Fruit fly (Drosophila melanogaster) whole organism, prepupa: ENCODE results near the gene CG42671.

Experiments
- CG10631 ChIP-seq: fragments of 200-800 bp; sonication (Bioruptor generic); optimal IDR thresholded peaks from 2 replicates; lab custom pipeline; 2016; ENCODE audit warnings: missing biosample characterization, missing genetic modification characterization
- CG15336 ChIP-seq: fragments of 200-800 bp; sonication (Bioruptor generic); IDR thresholded peaks from 2 replicates; pipeline ENCODE4 v1.3.6; 2022; ENCODE audit warnings: missing biosample characterization, missing genetic modification characterization
- CG16779 ChIP-seq: fragments of 200-800 bp; sonication (Bioruptor generic); optimal IDR thresholded peaks from 3 replicates; lab custom pipeline; 2017; ENCODE audit warnings: missing biosample characterization, mild to moderate bottlenecking, missing genetic modification characterization
- CG32006 ChIP-seq: fragments of 200-800 bp; sonication (Bioruptor generic); optimal IDR thresholded peaks from 3 replicates; lab custom pipeline; 2017; ENCODE audit warnings: missing biosample characterization, mild to moderate bottlenecking, missing genetic modification characterization
- CG34406 ChIP-seq: fragments of 200-800 bp; sonication (Bioruptor generic); optimal IDR thresholded peaks from 3 replicates; lab custom pipeline; 2016; ENCODE audit warnings: missing biosample characterization, missing genetic modification characterization
- CG6163 ChIP-seq: fragments of 200-800 bp; sonication (Bioruptor generic); IDR thresholded peaks from 3 replicates; pipeline ENCODE4 v1.3.6; 2022; ENCODE audit warnings: missing biosample characterization, missing genetic modification characterization
- CG6276 ChIP-seq: fragments of 200-800 bp; sonication (Bioruptor generic); optimal IDR thresholded peaks from 2 replicates; lab custom pipeline; 2017; ENCODE audit warnings: missing biosample characterization, mild to moderate bottlenecking, missing genetic modification characterization
- CG6808 ChIP-seq: fragments of 200-800 bp; sonication (Bioruptor generic); optimal IDR thresholded peaks from 3 replicates; lab custom pipeline; 2017; ENCODE audit warnings: missing biosample characterization, missing genetic modification characterization, mild to moderate bottlenecking, moderate library complexity, missing genetic modification reagents
- CG6854 ChIP-seq: fragments of 200-800 bp; sonication (Bioruptor generic); optimal IDR thresholded peaks from 2 replicates; lab custom pipeline; 2017; ENCODE audit warnings: missing biosample characterization, mild to moderate bottlenecking, missing genetic modification characterization
- CG8119 ChIP-seq: fragments of 200-800 bp; sonication (Bioruptor generic); IDR thresholded peaks from 3 replicates; pipeline ENCODE4 v1.3.6; 2022; ENCODE audit warnings: missing biosample characterization, missing genetic modification characterization
- CG8319 ChIP-seq: fragments of 200-800 bp; sonication (Bioruptor generic); optimal IDR thresholded peaks from 3 replicates; lab custom pipeline; 2016; ENCODE audit warnings: missing biosample characterization, missing genetic modification characterization
- Eip75B ChIP-seq: fragments of 200-800 bp; sonication (Bioruptor generic); optimal IDR thresholded peaks from 3 replicates; lab custom pipeline; 2016; ENCODE audit warnings: missing biosample characterization, missing genetic modification characterization
- Eip78C ChIP-seq: fragments of 200-800 bp; sonication (Bioruptor generic); peaks from one replicate; lab custom pipeline; 2016; ENCODE audit warnings: missing biosample characterization, missing genetic modification characterization
- Eip93F ChIP-seq: fragments of 200-800 bp; sonication (Bioruptor generic); optimal IDR thresholded peaks from 2 replicates; lab custom pipeline; 2016; ENCODE audit warnings: missing biosample characterization, mild to moderate bottlenecking, missing genetic modification characterization
- Ets21C ChIP-seq: fragments of 200-800 bp; sonication (Bioruptor generic); optimal IDR thresholded peaks from 3 replicates; lab custom pipeline; 2016; ENCODE audit warnings: missing biosample characterization, missing genetic modification characterization
- Ets96B ChIP-seq: fragments of 200-800 bp; optimal IDR thresholded peaks from 2 replicates; lab custom pipeline; 2019; ENCODE audit warnings: missing biosample characterization, mild to moderate bottlenecking, missing genetic modification characterization, moderate library complexity
- Hr4 ChIP-seq: fragments of 200-800 bp; sonication (Bioruptor generic); optimal IDR thresholded peaks from 3 replicates; lab custom pipeline; 2016; ENCODE audit warnings: missing biosample characterization, missing genetic modification characterization
- Lpt ChIP-seq: fragments of 200-800 bp; sonication (Bioruptor generic); optimal IDR thresholded peaks from 3 replicates; lab custom pipeline; 2016; ENCODE audit warnings: missing biosample characterization, missing genetic modification characterization
- OdsH ChIP-seq: fragments of 200-800 bp; sonication (Bioruptor generic); optimal IDR thresholded peaks from 3 replicates; lab custom pipeline; 2016; ENCODE audit warnings: missing biosample characterization, missing genetic modification characterization
- achi ChIP-seq: fragments of 200-800 bp; sonication (Bioruptor generic); optimal IDR thresholded peaks from 3 replicates; lab custom pipeline; 2016; ENCODE audit warnings: missing biosample characterization, missing genetic modification characterization
- cyc ChIP-seq: fragments of 200-800 bp; sonication (Bioruptor generic); optimal IDR thresholded peaks from 3 replicates; lab custom pipeline; 2016; ENCODE audit warnings: missing biosample characterization, missing genetic modification characterization
- dsx ChIP-seq: fragments of 200-800 bp; optimal IDR thresholded peaks from 3 replicates; lab custom pipeline; 2019; ENCODE audit warnings: missing biosample characterization, mild to moderate bottlenecking, missing genetic modification characterization, moderate library complexity; ENCODE audit not compliant: poor library complexity, severe bottlenecking
- eg ChIP-seq: fragments of 200-800 bp; sonication (Bioruptor generic); IDR thresholded peaks from 3 replicates; pipeline ENCODE4 v1.3.6; 2022; ENCODE audit warnings: missing biosample characterization, missing genetic modification characterization
- fkh ChIP-seq: fragments of 200-800 bp; sonication (Bioruptor generic); optimal IDR thresholded peaks from 3 replicates; lab custom pipeline; 2017; ENCODE audit warnings: missing biosample characterization, mild to moderate bottlenecking, missing genetic modification characterization, moderate library complexity
- lz ChIP-seq: fragments of 200-800 bp; sonication (Bioruptor generic); optimal IDR thresholded peaks from 3 replicates; lab custom pipeline; 2016; ENCODE audit warnings: missing biosample characterization, missing genetic modification characterization
- net ChIP-seq: fragments of 200-800 bp; sonication (Bioruptor generic); optimal IDR thresholded peaks from 3 replicates; lab custom pipeline; 2016; ENCODE audit warnings: missing biosample characterization, missing genetic modification characterization
- ss ChIP-seq, 2 experiments: fragments of 200-800 bp; sonication (Bioruptor generic); optimal IDR thresholded peaks; 2 replicates in 1 of 2; 3 replicates in 1 of 2; lab custom pipeline; 2017 to 2018; ENCODE audit warnings: mild to moderate bottlenecking in 2 of 2, missing biosample characterization in 2 of 2, missing genetic modification characterization in 2 of 2, moderate library complexity in 1 of 2
- svp ChIP-seq: fragments of 200-800 bp; sonication (Bioruptor generic); peaks from one replicate; lab custom pipeline; 2016; ENCODE audit warnings: missing biosample characterization, missing genetic modification characterization
- vri ChIP-seq: fragments of 200-800 bp; sonication (Bioruptor generic); optimal IDR thresholded peaks from 3 replicates; lab custom pipeline; 2016; ENCODE audit warnings: missing biosample characterization, mild to moderate bottlenecking, missing genetic modification characterization

Gene CG42671

dm6 chr3L:11273444-11274141, 59.3 kb downstream of the CG42671 start:
- TF ChIP-seq achi (GFP tag; lab: Kevin White, UChicago), result no peak
- TF ChIP-seq Ets96B, result no peak
- TF ChIP-seq lz, result no peak
- no peak for TF ChIP-seq CG8319
- TF ChIP-seq Eip93F (GFP tag; lab: Kevin White, UChicago), result no peak
- TF ChIP-seq Eip75B (GFP tag; lab: Kevin White, UChicago), result no peak
- TF ChIP-seq cyc (GFP tag; lab: Kevin White, UChicago), result no peak
- TF ChIP-seq dsx (GFP tag; lab: Kevin White, UChicago), result no peak
- peak; percentile 63 for TF ChIP-seq fkh (GFP tag; lab: Kevin White, UChicago)
- no peak for TF ChIP-seq CG6854 (GFP tag; lab: Kevin White, UChicago)
- TF ChIP-seq vri (GFP tag; lab: Kevin White, UChicago), result peak; percentile 39

- TF ChIP-seq CG6808 (GFP tag; lab: Kevin White, UChicago), result peak; percentile 33
- peak; percentile 38; the same call in 1 of the 3 replicates for TF ChIP-seq CG8119 (GFP tag; lab: Robert Waterston, UW)
- peak; percentile 36; the same call in 1 of the 2 replicates for TF ChIP-seq CG15336
- TF ChIP-seq CG6854 (GFP tag; lab: Kevin White, UChicago), result no peak
- peak; percentile 15 for TF ChIP-seq svp
- TF ChIP-seq ss (GFP tag; optimal IDR thresholded peaks at IDR 0.05; lab: Kevin White, UChicago), result peak in 1 of 2 experiments; percentile 46
- peak; percentile 22 for TF ChIP-seq net (GFP tag; lab: Kevin White, UChicago)
- peak; percentile 57; the same call in 2 of the 3 replicates for TF ChIP-seq CG6163 (GFP tag; lab: Robert Waterston, UW)
- peak; percentile 67; the same call in 2 of the 3 replicates for TF ChIP-seq eg (GFP tag; lab: Robert Waterston, UW)
- TF ChIP-seq CG16779 (tag; lab: Kevin White, UChicago), result no peak
- TF ChIP-seq Hr4 (GFP tag; lab: Kevin White, UChicago), result no peak
- TF ChIP-seq CG6276 (GFP tag; lab: Kevin White, UChicago), result peak; percentile 54
Measured at dm6 chr3L:11274142-11274672, 59.9 kb downstream of the CG42671 start.

dm6 chr3L:11276020-11276419, 61.7 kb downstream of the CG42671 start:
- TF ChIP-seq fkh (GFP tag; lab: Kevin White, UChicago) (peak; percentile 70), CG34406 (GFP tag; lab: Kevin White, UChicago) (no peak), Eip78C (GFP tag; lab: Kevin White, UChicago) (peak; percentile 28)

dm6 chr3L:11278448-11279320, 64.4 kb downstream of the CG42671 start:
- peak; percentile 43; the same call in 1 of the 2 replicates for TF ChIP-seq CG15336
- peak; percentile 23 for TF ChIP-seq CG10631
- no peak for TF ChIP-seq CG34406 (GFP tag; lab: Kevin White, UChicago)
- peak; percentile 93 for TF ChIP-seq fkh (GFP tag; lab: Kevin White, UChicago)
- peak; percentile 37 for TF ChIP-seq CG32006 (GFP tag; lab: Kevin White, UChicago)
- no peak for TF ChIP-seq Ets21C (GFP tag; lab: Kevin White, UChicago)
- peak; percentile 41 for TF ChIP-seq Hr4 (GFP tag; lab: Kevin White, UChicago)
- peak; percentile 81 for TF ChIP-seq Eip78C (GFP tag; lab: Kevin White, UChicago)
- peak; percentile 3 for TF ChIP-seq OdsH (GFP tag; lab: Kevin White, UChicago)
- TF ChIP-seq Lpt (GFP tag; lab: Kevin White, UChicago), result no peak
- peak; percentile 16 for TF ChIP-seq achi (GFP tag; lab: Kevin White, UChicago)
- peak; percentile 39; the same call in 1 of the 3 replicates for TF ChIP-seq CG8119 (GFP tag; lab: Robert Waterston, UW)
- TF ChIP-seq eg (GFP tag; lab: Robert Waterston, UW), result 0 out of 3 replicates have a peak, but pooled peaks have one; percentile 12
